Fruit fly (Drosophila melanogaster): Measurements from ENCODE around the gene Grl62c.

The Grl62c gene

DNA sequence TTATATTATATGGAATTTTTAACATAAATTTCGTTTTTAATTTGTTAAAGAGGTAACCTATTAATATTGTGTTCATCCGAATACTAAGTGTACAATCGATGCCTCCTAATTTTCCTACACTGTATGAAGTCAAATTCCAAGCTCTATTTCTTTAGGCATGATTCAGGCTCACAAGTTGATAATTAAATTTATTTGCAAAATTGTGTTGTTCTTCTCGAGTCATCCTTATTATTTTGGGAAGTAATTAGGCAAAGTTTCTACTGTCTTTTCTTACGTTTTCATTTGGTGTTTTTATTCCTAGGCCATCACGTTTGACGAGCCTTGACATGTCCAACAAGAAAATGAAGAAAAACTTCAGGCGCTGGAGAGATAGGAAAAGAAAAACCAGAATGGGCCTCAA is 11.3 kb downstream of the Grl62c start, which contains the start of gene CG42355:
Gene CG42355, minus strand, starts transcription at position 101 of the 400 bp plus-strand sequence.
- TF ChIP-seq CG6276 (GFP tag; optimal IDR thresholded peaks at IDR 0.05) (no peak), svp (GFP tag) (no peak), Eip75B (GFP tag; optimal IDR thresholded peaks at IDR 0.05) (no peak), Hr4 (GFP tag; optimal IDR thresholded peaks at IDR 0.05) (no peak), CG8319 (GFP tag; optimal IDR thresholded peaks at IDR 0.05) (no peak), Hr39 (GFP tag; optimal IDR thresholded peaks at IDR 0.05) (no peak), achi (GFP tag; optimal IDR thresholded peaks at IDR 0.05) (no peak), Gug (GFP tag; IDR thresholded peaks at IDR 0.05) (no peak), eg (GFP tag; IDR thresholded peaks at IDR 0.05) (no peak), CG10631 (GFP tag; optimal IDR thresholded peaks at IDR 0.05) (no peak), Ets96B (tag; optimal IDR thresholded peaks at IDR 0.05) (no peak), dsx (GFP tag; optimal IDR thresholded peaks at IDR 0.05; ENCODE audit: poor library complexity, severe bottlenecking) (no peak), Smox (GFP tag; optimal IDR thresholded peaks at IDR 0.05) (no peak), ss (GFP tag; optimal IDR thresholded peaks at IDR 0.05) (no peak), esn (GFP tag; optimal IDR thresholded peaks at IDR 0.05) (no peak), CG34406 (GFP tag; optimal IDR thresholded peaks at IDR 0.05) (no peak)
